Fruit fly (Drosophila melanogaster): ENCODE results near the gene Polr3D.

The Polr3D gene

DNA sequence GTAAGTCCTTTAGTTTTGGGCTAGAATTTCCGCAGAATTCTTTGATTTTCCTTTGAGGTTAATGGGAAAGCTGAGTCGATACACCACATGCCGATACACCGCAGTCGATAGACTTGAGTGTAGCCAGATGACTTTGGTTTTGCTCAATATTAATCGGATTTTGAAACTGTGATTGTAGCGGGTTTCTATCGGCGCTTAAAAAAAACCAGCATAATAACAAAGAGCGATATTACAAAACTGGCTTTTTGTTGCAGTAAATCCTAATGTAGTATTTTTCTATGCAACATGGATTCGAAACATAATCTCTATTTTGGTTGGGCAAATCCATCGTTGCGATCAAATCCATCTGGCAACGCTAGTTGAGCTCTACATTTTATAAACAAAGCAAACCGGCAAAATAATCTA lies at the start of gene Polr3D, which contains the start of gene mus304 (continued):
- TF ChIP-seq onecut (GFP tag; IDR thresholded peaks at IDR 0.05) (0 out of 2 replicates have a peak, but pooled peaks have one; percentile 14), scrt (GFP tag; optimal IDR thresholded peaks at IDR 0.05) (no peak), Rfx (GFP tag; IDR thresholded peaks at IDR 0.05) (0 out of 2 replicates have a peak, but pooled peaks have one; percentile 14), chm (GFP tag; IDR thresholded peaks at IDR 0.05) (no peak), GATAe (GFP tag; conservative IDR thresholded peaks at IDR 0.05) (no peak), CG16813 (GFP tag; IDR thresholded peaks at IDR 0.05; ENCODE audit: partially characterized antibody) (peak; percentile 57; the same call in 1 of the 3 replicates), Antp (GFP tag; optimal IDR thresholded peaks at IDR 0.05) (peak; percentile 21), CG2678 (tag; optimal IDR thresholded peaks at IDR 0.05) (peak; percentile 30), Hsf (GFP tag; optimal IDR thresholded peaks at IDR 0.05) (peak; percentile 8), CG13123 (GFP tag; optimal IDR thresholded peaks at IDR 0.05) (no peak), yki (optimal IDR thresholded peaks at IDR 0.05) (no peak), row (GFP tag; IDR thresholded peaks at IDR 0.05) (peak; percentile 42; the same call in 2 of the 3 replicates), CG9797 (GFP tag; optimal IDR thresholded peaks at IDR 0.05) (peak; percentile 20), Xbp1 (GFP tag; optimal IDR thresholded peaks at IDR 0.05) (peak; percentile 27), Side (GFP tag; optimal IDR thresholded peaks at IDR 0.05) (peak; percentile 6), NfI (GFP tag; optimal IDR thresholded peaks at IDR 0.05) (peak; percentile 0), pan (optimal IDR thresholded peaks at IDR 0.05) (no peak), pan (GFP tag; optimal IDR thresholded peaks at IDR 0.05 in 1 of 2, IDR thresholded peaks at IDR 0.05 in 1 of 2) (no peak), Med (GFP tag) (peak; percentile 67), eve (GFP tag; optimal IDR thresholded peaks at IDR 0.05) (no peak), gfzf (GFP tag; optimal IDR thresholded peaks at IDR 0.05) (peak; percentile 38), CoRest (tag; optimal IDR thresholded peaks at IDR 0.05) (peak; percentile 50), phol (tag; optimal IDR thresholded peaks at IDR 0.05) (peak; percentile 49), amos (GFP tag; IDR thresholded peaks at IDR 0.05; ENCODE audit: partially characterized antibody) (peak; percentile 44; the same call in 1 of the 2 replicates), Vsx1 (GFP tag; optimal IDR thresholded peaks at IDR 0.05) (no peak), emc (GFP tag; optimal IDR thresholded peaks at IDR 0.05) (no peak), Asciz (GFP tag; optimal IDR thresholded peaks at IDR 0.05) (no peak), CG13894 (tag; optimal IDR thresholded peaks at IDR 0.05) (peak; percentile 36), CG2116 (GFP tag; optimal IDR thresholded peaks at IDR 0.05) (peak; percentile 85), vnd (GFP tag; IDR thresholded peaks at IDR 0.05; ENCODE audit: partially characterized antibody) (0 out of 3 replicates have a peak, but pooled peaks have one; percentile 45), sug (tag; optimal IDR thresholded peaks at IDR 0.05) (peak; percentile 32), nmo (GFP tag; optimal IDR thresholded peaks at IDR 0.05) (peak; percentile 70), p53 (GFP tag; optimal IDR thresholded peaks at IDR 0.05) (peak; percentile 14), YL-1 (GFP tag; optimal IDR thresholded peaks at IDR 0.05) (peak; percentile 58), Sin3A (optimal IDR thresholded peaks at IDR 0.05) (peak; percentile 88), seq (GFP tag; IDR thresholded peaks at IDR 0.05) (no peak), CG10147 (GFP tag; optimal IDR thresholded peaks at IDR 0.05) (peak; percentile 39), Hr51 (GFP tag; optimal IDR thresholded peaks at IDR 0.05) (peak in 1 of 2 experiments; percentile 3), nom (GFP tag; optimal IDR thresholded peaks at IDR 0.05) (no peak), CG12391 (tag; optimal IDR thresholded peaks at IDR 0.05) (peak; percentile 18), CG2120 (GFP tag; optimal IDR thresholded peaks at IDR 0.05) (peak; percentile 34), CG15601 (tag; optimal IDR thresholded peaks at IDR 0.05) (no peak), inv (GFP tag; IDR thresholded peaks at IDR 0.05; ENCODE audit: partially characterized antibody) (peak; percentile 41; the same call in 1 of the 2 replicates), tna (GFP tag; IDR thresholded peaks at IDR 0.05; ENCODE audit: partially characterized antibody) (peak; percentile 26), CG4617 (GFP tag; optimal IDR thresholded peaks at IDR 0.05; ENCODE audit: borderline replicate concordance) (peak; percentile 72), D19A (tag; optimal IDR thresholded peaks at IDR 0.05) (peak; percentile 12), gro (GFP tag; optimal IDR thresholded peaks at IDR 0.05) (peak; percentile 64), CG7372 (GFP tag; IDR thresholded peaks at IDR 0.05) (peak; percentile 28; the same call in 1 of the 2 replicates), Trl (optimal IDR thresholded peaks at IDR 0.05) (no peak), Trl (GFP tag; optimal IDR thresholded peaks at IDR 0.05) (peak; percentile 39)
